Worm (Caenorhabditis elegans) whole organism, L2 larva: ENCODE data around the gene W04B5.8.
"Not testable (repeated sequence)": the region's sequence is repeated elsewhere in the genome, so short reads cannot be mapped to it uniquely, and the experiment has no call there.

Experiments
- R02D3.7 ChIP-seq: fragments of 150-350 bp; optimal IDR thresholded peaks from 2 replicates; lab custom pipeline; 2014; ENCODE audit warnings: missing biosample characterization, missing genetic modification characterization
- aly-2 ChIP-seq: fragments of 150-350 bp; optimal IDR thresholded peaks from 2 replicates; lab custom pipeline; 2014; ENCODE audit warnings: missing biosample characterization, missing genetic modification characterization
- ceh-82 ChIP-seq: fragments of 150-350 bp; optimal IDR thresholded peaks from 2 replicates; lab custom pipeline; 2014; ENCODE audit warnings: missing biosample characterization, missing genetic modification characterization
- crh-2 ChIP-seq: sonication (generic microtip); optimal IDR thresholded peaks from 2 replicates; lab custom pipeline; 2017; ENCODE audit warnings: missing biosample characterization, missing genetic modification characterization
- elt-1 ChIP-seq: fragments of 150-350 bp; optimal IDR thresholded peaks from 2 replicates; lab custom pipeline; 2014; ENCODE audit warnings: missing biosample characterization, missing genetic modification characterization
- elt-3 ChIP-seq: sonication (generic microtip); optimal IDR thresholded peaks from 2 replicates; lab custom pipeline; 2017; ENCODE audit warnings: missing biosample characterization, missing genetic modification characterization
- lin-13 ChIP-seq: fragments of 150-350 bp; optimal IDR thresholded peaks from 2 replicates; lab custom pipeline; 2014; ENCODE audit warnings: missing biosample characterization, missing genetic modification reagents, missing genetic modification characterization
- lin-39 ChIP-seq: fragments of 150-350 bp; optimal IDR thresholded peaks from 2 replicates; lab custom pipeline; 2014; ENCODE audit warnings: missing biosample characterization, missing genetic modification reagents, missing genetic modification characterization
- lsy-2 ChIP-seq, 2 experiments: fragments of 150-350 bp in 1 of 2; sonication (generic microtip) in 1 of 2; optimal IDR thresholded peaks; 2 replicates each; lab custom pipeline; 2014 to 2017; ENCODE audit warnings: missing biosample characterization in 2 of 2, missing genetic modification characterization in 2 of 2
- nhr-11 ChIP-seq: fragments of 150-350 bp; optimal IDR thresholded peaks from 2 replicates; lab custom pipeline; 2014; ENCODE audit warnings: missing biosample characterization, missing genetic modification characterization
- skn-1 ChIP-seq: sonication (generic microtip); optimal IDR thresholded peaks from 2 replicates; lab custom pipeline; 2017; ENCODE audit warnings: missing biosample characterization, missing genetic modification characterization
- snpc-4 ChIP-seq: fragments of 150-350 bp; optimal IDR thresholded peaks from 2 replicates; lab custom pipeline; 2014; ENCODE audit warnings: missing biosample characterization, missing genetic modification characterization
- unc-39 ChIP-seq: fragments of 150-350 bp; optimal IDR thresholded peaks from 2 replicates; lab custom pipeline; 2014; ENCODE audit warnings: missing biosample characterization, missing genetic modification characterization
- unc-55 ChIP-seq: fragments of 150-350 bp; sonication (generic microtip); optimal IDR thresholded peaks from 3 replicates; lab custom pipeline; 2014; ENCODE audit warnings: missing biosample characterization, missing genetic modification reagents, missing genetic modification characterization

- not testable (repeated sequence) for TF ChIP-seq unc-39; elt-1; skn-1 (tag; lab: Kevin White, UChicago); elt-3; R02D3.7 (tag; lab: Kevin White, UChicago); lin-13 (GFP tag; lab: Kevin White, UChicago); lin-39 (tag; lab: Kevin White, UChicago); snpc-4; unc-55 (GFP tag; lab: Kevin White, UChicago); ceh-82 (tag; lab: Kevin White, UChicago); nhr-11 (tag; lab: Kevin White, UChicago); aly-2 (tag; lab: Kevin White, UChicago); crh-2; lsy-2 (tag; optimal IDR thresholded peaks at IDR 0.05; lab: Kevin White, UChicago)
These were observed 32.6 kb downstream of the W04B5.8 start, which contains the start of gene E02H9.3 for ce11 chrIII:2458742-2459141.
